Fruit fly (Drosophila melanogaster) whole organism, embryonic: ENCODE measurements around the gene Moe.

Source experiments
- Atf-2 ChIP-seq: fragments of 200-800 bp; sonication (Bioruptor generic); optimal IDR thresholded peaks from 2 replicates; lab custom pipeline; 2016; ENCODE audit warnings: missing biosample characterization, missing genetic modification characterization
- CG10147 ChIP-seq: fragments of 200-800 bp; sonication (Bioruptor generic); optimal IDR thresholded peaks from 2 replicates; lab custom pipeline; 2019; ENCODE audit warnings: missing biosample characterization, mild to moderate bottlenecking, missing genetic modification characterization, moderate library complexity
- CG1024 ChIP-seq: fragments of 200-800 bp; sonication (Bioruptor generic); IDR thresholded peaks from 2 replicates; pipeline ENCODE4 v1.3.6; 2022; ENCODE audit warnings: missing biosample characterization, missing genetic modification characterization
- CG10366 ChIP-seq: fragments of 200-800 bp; sonication (Bioruptor generic); IDR thresholded peaks from 2 replicates; pipeline ENCODE4 v1.3.6; 2022; ENCODE audit warnings: missing biosample characterization, missing genetic modification characterization
- CG10431 ChIP-seq: fragments of 200-800 bp; sonication (Bioruptor generic); optimal IDR thresholded peaks from 3 replicates; lab custom pipeline; 2018; ENCODE audit warnings: missing biosample characterization, mild to moderate bottlenecking, missing genetic modification characterization
- CG10979 ChIP-seq: fragments of 200-800 bp; sonication (Bioruptor generic); optimal IDR thresholded peaks from 2 replicates; lab custom pipeline; 2018; ENCODE audit warnings: missing biosample characterization, mild to moderate bottlenecking, missing genetic modification characterization, moderate library complexity
- CG12071 ChIP-seq: fragments of 200-800 bp; sonication (Bioruptor generic); optimal IDR thresholded peaks from 3 replicates; lab custom pipeline; 2018; ENCODE audit warnings: missing biosample characterization, mild to moderate bottlenecking, missing genetic modification characterization
- CG12155 ChIP-seq: fragments of 200-800 bp; sonication (Bioruptor generic); optimal IDR thresholded peaks from 3 replicates; lab custom pipeline; 2016; ENCODE audit warnings: missing biosample characterization, missing genetic modification characterization
- CG12769 ChIP-seq: fragments of 200-800 bp; sonication (Bioruptor generic); optimal IDR thresholded peaks from 2 replicates; lab custom pipeline; 2019; ENCODE audit warnings: missing biosample characterization, mild to moderate bottlenecking, missing genetic modification characterization, moderate library complexity
- CG18011 ChIP-seq: fragments of 200-800 bp; sonication (Bioruptor generic); optimal IDR thresholded peaks from 2 replicates; lab custom pipeline; 2017; ENCODE audit warnings: missing biosample characterization, missing genetic modification characterization, mild to moderate bottlenecking, moderate library complexity, missing genotype
- CG18764 ChIP-seq: fragments of 200-800 bp; sonication (Bioruptor generic); optimal IDR thresholded peaks from 3 replicates; lab custom pipeline; 2016; ENCODE audit warnings: missing biosample characterization, missing genetic modification characterization
- CG2199 ChIP-seq: fragments of 200-800 bp; sonication (Bioruptor generic); IDR thresholded peaks from 3 replicates; pipeline ENCODE4 v1.3.6; 2022; ENCODE audit warnings: missing biosample characterization, missing genetic modification characterization
- CG2712 ChIP-seq: fragments of 200-800 bp; optimal IDR thresholded peaks from 3 replicates; lab custom pipeline; 2019; ENCODE audit warnings: missing biosample characterization, mild to moderate bottlenecking, missing genetic modification characterization, moderate library complexity
- CG7372 ChIP-seq: fragments of 200-800 bp; sonication (Bioruptor generic); IDR thresholded peaks from 2 replicates; pipeline ENCODE4 v1.3.6; 2022; ENCODE audit warnings: missing biosample characterization, missing genetic modification characterization
- CG7928 ChIP-seq: fragments of 200-800 bp; sonication (Bioruptor generic); optimal IDR thresholded peaks from 2 replicates; lab custom pipeline; 2017; ENCODE audit warnings: missing biosample characterization, mild to moderate bottlenecking, missing genetic modification characterization
- CG9609 ChIP-seq: fragments of 200-800 bp; sonication (Bioruptor generic); optimal IDR thresholded peaks from 3 replicates; lab custom pipeline; 2016; ENCODE audit warnings: missing biosample characterization, missing genetic modification characterization
- D ChIP-seq, 2 experiments: fragments of 200-800 bp in 1 of 2; fragments of >200 bp in 1 of 2; sonication (Bioruptor generic) in 1 of 2; optimal IDR thresholded peaks; 2 replicates in 1 of 2; 3 replicates in 1 of 2; lab custom pipeline; 2017; ENCODE audit warnings: mild to moderate bottlenecking in 1 of 2, missing biosample characterization in 1 of 2, missing genetic modification characterization in 1 of 2, missing genetic modification reagents in 1 of 2
- Gug ChIP-seq: fragments of 200-800 bp; sonication (Bioruptor generic); IDR thresholded peaks from 4 replicates; pipeline ENCODE4 v1.3.6; 2022; ENCODE audit warnings: missing biosample characterization, missing genetic modification characterization
- Hand ChIP-seq: fragments of 200-800 bp; sonication (Bioruptor generic); optimal IDR thresholded peaks from 2 replicates; lab custom pipeline; 2017; ENCODE audit warnings: mild to moderate bottlenecking, missing biosample characterization, missing genetic modification reagents, missing genetic modification characterization
- Hmr ChIP-seq: fragments of 200-800 bp; sonication (Bioruptor generic); optimal IDR thresholded peaks from 3 replicates; lab custom pipeline; 2017; ENCODE audit warnings: mild to moderate bottlenecking, missing biosample characterization, missing genetic modification reagents, missing genetic modification characterization
- Hr51 ChIP-seq, 2 experiments: fragments of 200-800 bp; sonication (Bioruptor generic); optimal IDR thresholded peaks; 2 replicates in 1 of 2; 3 replicates in 1 of 2; lab custom pipeline; 2016 to 2018; ENCODE audit warnings: missing biosample characterization in 2 of 2, missing genetic modification characterization in 2 of 2, mild to moderate bottlenecking in 1 of 2, moderate library complexity in 1 of 2
- MBD-R2 ChIP-seq: fragments of 200-800 bp; sonication (Bioruptor generic); IDR thresholded peaks from 2 replicates; pipeline ENCODE4 v1.3.6; 2022; ENCODE audit warnings: missing biosample characterization, missing genetic modification characterization
- Neu2 ChIP-seq: fragments of 200-800 bp; sonication (Bioruptor generic); optimal IDR thresholded peaks from 3 replicates; lab custom pipeline; 2016; ENCODE audit warnings: missing biosample characterization, missing genetic modification characterization, borderline replicate concordance
- Oli ChIP-seq: fragments of 200-800 bp; sonication (Bioruptor generic); optimal IDR thresholded peaks from 2 replicates; lab custom pipeline; 2018; ENCODE audit warnings: missing biosample characterization, mild to moderate bottlenecking, missing genetic modification characterization, moderate library complexity
- Side ChIP-seq: fragments of 200-800 bp; sonication (Bioruptor generic); optimal IDR thresholded peaks from 2 replicates; lab custom pipeline; 2016; ENCODE audit warnings: missing biosample characterization, missing genetic modification characterization
- Sin3A ChIP-seq: fragments of >200 bp; optimal IDR thresholded peaks from 2 replicates; lab custom pipeline; 2018
- Trl ChIP-seq, 3 experiments: fragments of >200 bp in 2 of 3; fragments of 200-800 bp in 1 of 3; sonication (Bioruptor generic) in 1 of 3; optimal IDR thresholded peaks; 2 replicates in 1 of 3; 3 replicates in 2 of 3; lab custom pipeline; 2016 to 2017; ENCODE audit warnings: missing biosample characterization in 1 of 3, missing genetic modification characterization in 1 of 3
- Usf ChIP-seq: fragments of 200-800 bp; sonication (Bioruptor generic); optimal IDR thresholded peaks from 2 replicates; lab custom pipeline; 2017; ENCODE audit warnings: missing genotype, missing biosample characterization, missing genetic modification characterization
- amos ChIP-seq: fragments of 200-800 bp; sonication (Bioruptor generic); IDR thresholded peaks from 2 replicates; pipeline ENCODE4 v1.3.6; 2022; ENCODE audit warnings: missing biosample characterization, missing genetic modification characterization; ENCODE audit not compliant: partially characterized antibody
- ase ChIP-seq: fragments of 200-800 bp; sonication (Bioruptor generic); IDR thresholded peaks from 3 replicates; pipeline ENCODE4 v1.3.6; 2022; ENCODE audit warnings: missing biosample characterization, missing genetic modification characterization
- ato ChIP-seq: fragments of 200-800 bp; sonication (Bioruptor generic); IDR thresholded peaks from 2 replicates; pipeline ENCODE4 v1.3.6; 2022; ENCODE audit warnings: missing biosample characterization, missing genetic modification characterization; ENCODE audit not compliant: partially characterized antibody
- cas ChIP-seq: fragments of 200-800 bp; sonication (Bioruptor generic); IDR thresholded peaks from 2 replicates; pipeline ENCODE4 v1.3.6; 2022; ENCODE audit warnings: missing biosample characterization, missing genetic modification characterization
- da ChIP-seq: fragments of 200-800 bp; sonication (Bioruptor generic); optimal IDR thresholded peaks from 2 replicates; lab custom pipeline; 2016; ENCODE audit warnings: missing biosample characterization, missing genetic modification characterization
- eve ChIP-seq, 2 experiments: fragments of >200 bp; optimal IDR thresholded peaks; 2 replicates each; lab custom pipeline; 2017; ENCODE audit warnings: missing biosample characterization in 2 of 2, missing genetic modification characterization in 2 of 2
- gt ChIP-seq: fragments of 200-800 bp; sonication (Bioruptor generic); IDR thresholded peaks from 2 replicates; pipeline ENCODE4 v1.3.6; 2022; ENCODE audit warnings: missing biosample characterization, missing genetic modification characterization
- hb ChIP-seq: fragments of 200-800 bp; sonication (Bioruptor generic); IDR thresholded peaks from 3 replicates; pipeline ENCODE4 v1.3.6; 2022; ENCODE audit warnings: missing biosample characterization, missing genetic modification characterization; ENCODE audit not compliant: partially characterized antibody
- inv ChIP-seq: fragments of 200-800 bp; sonication (Bioruptor generic); IDR thresholded peaks from 2 replicates; pipeline ENCODE4 v1.3.6; 2022; ENCODE audit warnings: missing biosample characterization, missing genetic modification characterization; ENCODE audit not compliant: partially characterized antibody
- klu ChIP-seq: fragments of 200-800 bp; sonication (Bioruptor generic); IDR thresholded peaks from 2 replicates; pipeline ENCODE4 v1.3.6; 2022; ENCODE audit warnings: missing biosample characterization, missing genetic modification characterization
- lmd ChIP-seq: fragments of 200-800 bp; sonication (Bioruptor generic); IDR thresholded peaks from 2 replicates; pipeline ENCODE4 v1.3.6; 2022; ENCODE audit warnings: missing biosample characterization, missing genetic modification characterization
- odd ChIP-seq: fragments of 200-800 bp; sonication (Bioruptor generic); optimal IDR thresholded peaks from 2 replicates; lab custom pipeline; 2017; ENCODE audit warnings: missing biosample characterization, mild to moderate bottlenecking, missing genetic modification characterization
- org-1 ChIP-seq: fragments of 200-800 bp; sonication (Bioruptor generic); optimal IDR thresholded peaks from 2 replicates; lab custom pipeline; 2017; ENCODE audit warnings: missing biosample characterization, missing genetic modification characterization
- pzg ChIP-seq: fragments of 200-800 bp; sonication (Bioruptor generic); optimal IDR thresholded peaks from 3 replicates; lab custom pipeline; 2018; ENCODE audit warnings: missing biosample characterization, mild to moderate bottlenecking, missing genetic modification characterization, moderate library complexity
- ranshi ChIP-seq: fragments of 200-800 bp; sonication (Bioruptor generic); IDR thresholded peaks from 2 replicates; pipeline ENCODE4 v1.3.6; 2022; ENCODE audit warnings: missing biosample characterization, missing genetic modification characterization
- row ChIP-seq: fragments of 200-800 bp; sonication (Bioruptor generic); IDR thresholded peaks from 3 replicates; pipeline ENCODE4 v1.3.6; 2022; ENCODE audit warnings: missing biosample characterization, missing genetic modification characterization
- salm ChIP-seq: fragments of 200-800 bp; sonication (Bioruptor generic); optimal IDR thresholded peaks from 2 replicates; lab custom pipeline; 2018; ENCODE audit warnings: missing biosample characterization, mild to moderate bottlenecking, missing genetic modification characterization
- sens-2 ChIP-seq: fragments of 200-800 bp; sonication (Bioruptor generic); IDR thresholded peaks from 2 replicates; pipeline ENCODE4 v1.3.6; 2022; ENCODE audit warnings: missing biosample characterization, missing genetic modification characterization
- vvl ChIP-seq: fragments of 200-800 bp; sonication (Bioruptor generic); IDR thresholded peaks from 2 replicates; pipeline ENCODE4 v1.3.6; 2022; ENCODE audit warnings: missing biosample characterization, missing genetic modification characterization
- zen2 ChIP-seq: fragments of 200-800 bp; sonication (Bioruptor generic); IDR thresholded peaks from 3 replicates; pipeline ENCODE4 v1.3.6; 2022; ENCODE audit warnings: missing biosample characterization, missing genetic modification characterization; ENCODE audit not compliant: partially characterized antibody

Gene Moe

DNA sequence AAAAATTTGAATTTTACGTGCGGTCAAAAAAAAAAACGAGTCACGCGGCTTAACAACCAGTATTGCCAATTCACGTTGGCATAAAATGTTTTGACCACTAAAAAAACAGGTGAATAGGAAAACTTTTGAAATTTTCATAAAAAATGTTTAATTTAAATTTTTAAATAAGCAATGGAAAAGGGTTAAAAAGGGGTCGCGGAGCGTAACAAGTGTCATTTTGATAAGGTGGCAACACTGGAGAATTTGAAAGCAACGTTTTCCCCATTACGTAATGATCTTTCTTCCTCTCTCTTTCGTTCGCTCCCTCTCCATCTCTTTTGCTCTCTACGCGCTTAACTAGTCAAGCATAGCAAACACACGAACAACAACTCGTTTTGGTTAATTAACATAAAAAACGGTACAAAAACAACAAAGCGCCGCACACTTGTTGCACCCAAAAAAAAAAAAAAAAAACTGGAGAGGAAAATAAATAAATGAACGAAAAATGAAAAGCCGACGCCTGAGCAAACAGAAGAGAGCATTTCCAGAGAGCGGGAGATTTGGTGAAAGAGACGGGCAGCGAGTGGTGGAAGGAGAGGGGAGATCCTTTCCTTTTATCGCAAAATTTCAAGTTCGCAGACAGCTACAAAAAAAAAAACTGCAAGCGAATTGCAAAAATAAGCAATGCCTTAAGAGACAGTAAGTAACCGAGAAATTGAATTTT lies 3.7 kb downstream of the Moe start (continued):
- TF ChIP-seq CG18011 (peak; percentile 62), row (GFP tag; lab: Robert Waterston, UW) (peak; percentile 73), odd (GFP tag; lab: Kevin White, UChicago) (peak; percentile 62), D (optimal IDR thresholded peaks at IDR 0.05; lab: Kevin White, UChicago) (no peak), D (GFP tag; optimal IDR thresholded peaks at IDR 0.05; lab: Kevin White, UChicago) (peak; percentile 81), salm (tag; lab: Kevin White, UChicago) (peak; percentile 77), da (GFP tag; lab: Kevin White, UChicago) (peak; percentile 22), Hand (GFP tag; lab: Kevin White, UChicago) (peak; percentile 52), klu (GFP tag; lab: Robert Waterston, UW) (no peak), CG7928 (GFP tag; lab: Kevin White, UChicago) (no peak), CG12071 (GFP tag; lab: Kevin White, UChicago) (peak; percentile 74), ato (GFP tag; lab: Robert Waterston, UW) (no peak), Hmr (peak; percentile 45), cas (GFP tag; lab: Robert Waterston, UW) (no peak), Oli (peak; percentile 82), MBD-R2 (GFP tag; lab: Robert Waterston, UW) (peak; percentile 42; the same call in 1 of the 2 replicates), inv (GFP tag; lab: Robert Waterston, UW) (no peak), eve (GFP tag; optimal IDR thresholded peaks at IDR 0.05; lab: Kevin White, UChicago) (peak in 1 of 2 experiments; percentile 93), gt (GFP tag; lab: Robert Waterston, UW) (peak; percentile 59; the same call in 1 of the 2 replicates), CG10147 (GFP tag; lab: Kevin White, UChicago) (peak; percentile 64), CG10979 (peak; percentile 81), CG10366 (peak; percentile 73), CG12769 (tag; lab: Kevin White, UChicago) (peak; percentile 24), CG10431 (GFP tag; lab: Kevin White, UChicago) (peak; percentile 64), ranshi (GFP tag; lab: Robert Waterston, UW) (peak; percentile 70), ase (peak; percentile 76; the same call in 2 of the 3 replicates), CG2712 (tag; lab: Kevin White, UChicago) (peak; percentile 81), pzg (GFP tag; lab: Kevin White, UChicago) (no peak), Neu2 (GFP tag; lab: Kevin White, UChicago) (no peak), CG12155 (GFP tag; lab: Kevin White, UChicago) (peak; percentile 67), lmd (GFP tag; lab: Robert Waterston, UW) (peak; percentile 79), Hr51 (GFP tag; optimal IDR thresholded peaks at IDR 0.05; lab: Kevin White, UChicago) (peak; percentile 9 to 89), Usf (peak; percentile 40), CG7372 (GFP tag; lab: Robert Waterston, UW) (peak; percentile 56; the same call in 1 of the 2 replicates), vvl (GFP tag; lab: Robert Waterston, UW) (peak; percentile 91), Sin3A (lab: Kevin White, UChicago) (no peak), zen2 (GFP tag; lab: Robert Waterston, UW) (no peak), Side (GFP tag; lab: Kevin White, UChicago) (peak; percentile 57), Atf-2 (peak; percentile 38), CG18764 (GFP tag; lab: Kevin White, UChicago) (peak; percentile 71), sens-2 (GFP tag; lab: Robert Waterston, UW) (peak; percentile 86), org-1 (GFP tag; lab: Kevin White, UChicago) (peak; percentile 49), CG9609 (GFP tag; lab: Kevin White, UChicago) (peak; percentile 45), amos (no peak), CG2199 (GFP tag; lab: Robert Waterston, UW) (0 out of 3 replicates have a peak, but pooled peaks have one; percentile 66), hb (GFP tag; lab: Robert Waterston, UW) (no peak), Gug (peak; percentile 35; the same call in 3 of the 4 replicates), CG1024 (GFP tag; lab: Robert Waterston, UW) (peak; percentile 64), Trl (optimal IDR thresholded peaks at IDR 0.05; lab: Kevin White, UChicago) (peak; percentile 51 to 56), Trl (GFP tag; optimal IDR thresholded peaks at IDR 0.05; lab: Kevin White, UChicago) (peak; percentile 52)
